Worm (Caenorhabditis elegans): ENCODE results near the gene ire-1.

Gene ire-1

ce11 chrII:8160916-8161315 lies 36.2 kb upstream of the ire-1 start:
- peak; percentile 9 for TF ChIP-seq aha-1 (tag)
- TF ChIP-seq unc-62 (GFP tag; optimal IDR thresholded peaks at IDR 0.05 in 1 of 2), result peak in 1 of 2 experiments; percentile 90
- no peak for TF ChIP-seq unc-62 (tag; optimal IDR thresholded peaks at IDR 0.05)
- no peak for TF ChIP-seq daf-19 (GFP tag; conservative IDR thresholded peaks at IDR 0.05)

- TF ChIP-seq nhr-111 (GFP tag; optimal IDR thresholded peaks at IDR 0.05) (no peak), mes-2 (tag; optimal IDR thresholded peaks at IDR 0.05; ENCODE audit: poor library complexity, severe bottlenecking) (peak; percentile 66), nhr-77 (tag; optimal IDR thresholded peaks at IDR 0.05) (no peak), ztf-7 (tag; optimal IDR thresholded peaks at IDR 0.05) (no peak), Y48G9A.11 (GFP tag; IDR thresholded peaks at IDR 0.05) (no peak), set-16 (GFP tag; IDR thresholded peaks at IDR 0.05) (no peak), lin-13 (GFP tag; optimal IDR thresholded peaks at IDR 0.05) (no peak), egl-27 (tag; optimal IDR thresholded peaks at IDR 0.05) (no peak), dmd-6 (GFP tag; IDR thresholded peaks at IDR 0.05) (no peak), hlh-11 (tag; optimal IDR thresholded peaks at IDR 0.05) (peak; percentile 37), nhr-6 (tag; optimal IDR thresholded peaks at IDR 0.05) (peak; percentile 46), R02D3.7 (tag; optimal IDR thresholded peaks at IDR 0.05) (no peak), dpl-1 (GFP tag; optimal IDR thresholded peaks at IDR 0.05) (peak; percentile 89), lsy-2 (tag; optimal IDR thresholded peaks at IDR 0.05) (peak in 1 of 2 experiments; percentile 91), nhr-28 (tag; optimal IDR thresholded peaks at IDR 0.05) (peak; percentile 20), nhr-11 (tag; optimal IDR thresholded peaks at IDR 0.05) (no peak), hlh-30 (tag; optimal IDR thresholded peaks at IDR 0.05; ENCODE audit: insufficient read depth) (no peak), duxl-1 (tag; optimal IDR thresholded peaks at IDR 0.05; ENCODE audit: poor library complexity) (peak; percentile 60), nhr-76 (tag; optimal IDR thresholded peaks at IDR 0.05) (no peak), lim-7 (GFP tag; IDR thresholded peaks at IDR 0.05) (no peak), madf-5 (GFP tag; IDR thresholded peaks at IDR 0.05) (no peak), fos-1 (tag; optimal IDR thresholded peaks at IDR 0.05) (no peak), unc-130 (GFP tag; optimal IDR thresholded peaks at IDR 0.05) (peak; percentile 1), mdt-29 (GFP tag; IDR thresholded peaks at IDR 0.05) (no peak), ceh-28 (tag; optimal IDR thresholded peaks at IDR 0.05) (no peak), F10B5.3 (tag; optimal IDR thresholded peaks at IDR 0.05) (no peak), ZK546.5 (tag; optimal IDR thresholded peaks at IDR 0.05) (no peak), T20F7.1 (GFP tag; optimal IDR thresholded peaks at IDR 0.05) (peak; percentile 72), tra-1 (GFP tag; IDR thresholded peaks at IDR 0.05) (no peak), daf-19 (GFP tag; conservative IDR thresholded peaks at IDR 0.05) (no peak), nhr-42 (GFP tag; IDR thresholded peaks at IDR 0.05) (no peak), rbr-2 (tag; optimal IDR thresholded peaks at IDR 0.05) (no peak), dve-1 (tag; optimal IDR thresholded peaks at IDR 0.05; ENCODE audit: insufficient read depth) (peak; percentile 71)
Measured at ce11 chrII:8157991-8158390, 33.3 kb upstream of the ire-1 start, which contains the start of gene pch-2. pch-2 (plus strand) TSS chrII:8158349.

- TF ChIP-seq lin-15B (tag; optimal IDR thresholded peaks at IDR 0.05) (no peak), nhr-48 (tag; optimal IDR thresholded peaks at IDR 0.05) (no peak), madf-5 (GFP tag; IDR thresholded peaks at IDR 0.05) (no peak), ceh-20 (GFP tag; IDR thresholded peaks at IDR 0.05) (no peak), F26F4.8 (GFP tag; conservative IDR thresholded peaks at IDR 0.05) (no peak), daf-16 (GFP tag; optimal IDR thresholded peaks at IDR 0.05) (no peak), daf-16 (tag; optimal IDR thresholded peaks at IDR 0.05) (no peak), fos-1 (tag; optimal IDR thresholded peaks at IDR 0.05) (no peak), sdz-12 (GFP tag; optimal IDR thresholded peaks at IDR 0.05) (no peak), zfp-3 (GFP tag; conservative IDR thresholded peaks at IDR 0.05) (no peak), set-16 (GFP tag; IDR thresholded peaks at IDR 0.05) (no peak), ztf-11 (tag; optimal IDR thresholded peaks at IDR 0.05) (no peak), zip-11 (GFP tag; IDR thresholded peaks at IDR 0.05) (no peak), F37D6.2 (tag; optimal IDR thresholded peaks at IDR 0.05) (no peak)
Measured at ce11 chrII:8156845-8157373, 32.2 kb upstream of the ire-1 start, which contains the start of the genes tub-1 and tmem-138. tub-1 (minus strand) TSS chrII:8156945. tmem-138 (plus strand) TSS chrII:8157323.
